Fruit fly (Drosophila melanogaster): ENCODE results near the gene Fer2LCH.
A peak's percentile ranks its signal among the peaks of the same experiment; 100 is the strongest.

- TF ChIP-seq Eip75B (GFP tag; optimal IDR thresholded peaks at IDR 0.05) (no peak), CG10669 (GFP tag; optimal IDR thresholded peaks at IDR 0.05) (no peak), cyc (GFP tag; optimal IDR thresholded peaks at IDR 0.05) (no peak), CG8319 (GFP tag; optimal IDR thresholded peaks at IDR 0.05) (no peak), CG3032 (tag; optimal IDR thresholded peaks at IDR 0.05) (no peak), Sox15 (GFP tag; optimal IDR thresholded peaks at IDR 0.05) (no peak), Hr39 (GFP tag; optimal IDR thresholded peaks at IDR 0.05) (no peak), CG6808 (GFP tag; optimal IDR thresholded peaks at IDR 0.05) (no peak), vri (GFP tag; optimal IDR thresholded peaks at IDR 0.05) (peak; percentile 89), Blimp-1 (GFP tag; optimal IDR thresholded peaks at IDR 0.05) (no peak), CG11762 (GFP tag; optimal IDR thresholded peaks at IDR 0.05; ENCODE audit: insufficient read depth) (no peak), Ets96B (tag; optimal IDR thresholded peaks at IDR 0.05) (no peak), Eip93F (GFP tag; optimal IDR thresholded peaks at IDR 0.05) (no peak)
Measured at dm6 chr3R:30385531-30385930, 2.1 kb upstream of the Fer2LCH start.

Data from whole organism, prepupa.